Fruit fly (Drosophila melanogaster): ENCODE measurements around the gene CG9547.
A peak's percentile ranks its signal among the peaks of the same experiment; 100 is the strongest.

The CG9547 gene

DNA sequence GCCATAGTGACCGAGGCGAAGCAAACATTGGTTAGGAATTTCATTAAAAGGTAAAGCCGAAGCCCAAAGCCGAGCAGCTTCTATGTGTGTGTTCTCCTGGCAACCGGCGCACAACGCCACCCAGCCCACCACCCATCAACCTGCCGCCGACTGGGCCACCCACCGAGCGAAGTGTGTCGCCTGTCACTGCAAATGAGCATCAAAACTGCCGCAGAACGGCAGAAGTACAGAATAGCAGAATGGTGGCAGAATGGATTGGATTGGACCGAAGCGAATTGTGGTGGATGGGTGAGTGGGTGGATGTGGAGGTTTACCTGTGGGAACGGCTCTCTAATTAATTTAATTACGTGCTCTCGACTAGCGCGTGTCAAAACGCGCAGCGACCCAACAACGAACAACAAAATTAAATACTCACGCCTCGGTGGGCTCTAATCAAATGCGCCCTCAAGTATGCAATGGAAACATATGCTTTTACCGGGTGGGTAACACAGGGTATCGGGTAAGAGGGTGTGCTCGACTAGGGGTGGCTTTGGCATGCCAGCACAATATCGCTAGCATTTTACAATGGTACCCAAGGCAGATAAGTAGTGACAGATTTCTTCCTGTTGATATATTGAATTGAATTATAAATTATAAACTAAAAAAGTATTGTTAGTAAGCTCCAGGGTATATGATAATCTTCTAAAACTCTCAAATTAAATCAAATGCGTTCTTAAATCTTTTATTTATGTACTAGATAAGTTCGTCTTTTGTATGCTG is 45.5 kb upstream of the CG9547 start (continued):
- peak in 1 of 3 experiments; percentile 24 for TF ChIP-seq lola (GFP tag; optimal IDR thresholded peaks at IDR 0.05)
- peak; percentile 54 for TF ChIP-seq dmrt11E (tag; optimal IDR thresholded peaks at IDR 0.05)
- TF ChIP-seq nerfin-2 (GFP tag; IDR thresholded peaks at IDR 0.05; ENCODE audit: partially characterized antibody), result 0 out of 2 replicates have a peak, but pooled peaks have one; percentile 42
- TF ChIP-seq CG18262 (tag; optimal IDR thresholded peaks at IDR 0.05), result peak; percentile 36
- no peak for TF ChIP-seq Adf1 (GFP tag; IDR thresholded peaks at IDR 0.05)
- no peak for TF ChIP-seq sima (GFP tag; optimal IDR thresholded peaks at IDR 0.05)
- no peak for TF ChIP-seq Hmr (GFP tag; optimal IDR thresholded peaks at IDR 0.05)
- peak; percentile 48; the same call in 1 of the 3 replicates for TF ChIP-seq CG14860 (GFP tag; IDR thresholded peaks at IDR 0.05; ENCODE audit: partially characterized antibody)
- TF ChIP-seq CG8924 (tag; optimal IDR thresholded peaks at IDR 0.05), result peak; percentile 2
- no peak for TF ChIP-seq corto (GFP tag; optimal IDR thresholded peaks at IDR 0.05)
- TF ChIP-seq bowl (GFP tag; IDR thresholded peaks at IDR 0.05), result no peak
- no peak for TF ChIP-seq CG5180 (GFP tag; optimal IDR thresholded peaks at IDR 0.05)
- TF ChIP-seq croc (GFP tag; conservative IDR thresholded peaks at IDR 0.05), result no peak
- TF ChIP-seq Asciz (GFP tag; optimal IDR thresholded peaks at IDR 0.05), result no peak
- TF ChIP-seq esg (GFP tag; conservative IDR thresholded peaks at IDR 0.05), result peak; percentile 17; the same call in 1 of the 2 replicates
- peak; percentile 43 for TF ChIP-seq Chrac-16 (GFP tag; optimal IDR thresholded peaks at IDR 0.05)
- TF ChIP-seq zfh1 (GFP tag; IDR thresholded peaks at IDR 0.05), result no peak
- no peak for TF ChIP-seq CG42726 (GFP tag; IDR thresholded peaks at IDR 0.05; ENCODE audit: partially characterized antibody)
- TF ChIP-seq CG8765 (GFP tag; IDR thresholded peaks at IDR 0.05), result no peak
- TF ChIP-seq tna (GFP tag; IDR thresholded peaks at IDR 0.05; ENCODE audit: partially characterized antibody), result no peak
- TF ChIP-seq D19B (GFP tag; optimal IDR thresholded peaks at IDR 0.05), result peak; percentile 76
- no peak for TF ChIP-seq ATbp (GFP tag; optimal IDR thresholded peaks at IDR 0.05)
- no peak for TF ChIP-seq ab (GFP tag; optimal IDR thresholded peaks at IDR 0.05)
- no peak for TF ChIP-seq CG12104 (GFP tag; optimal IDR thresholded peaks at IDR 0.05)
- TF ChIP-seq CG9609 (GFP tag; optimal IDR thresholded peaks at IDR 0.05), result no peak
- peak; percentile 30 for TF ChIP-seq Nf-YC (tag; optimal IDR thresholded peaks at IDR 0.05)
- peak; percentile 89 for TF ChIP-seq Hey (tag; optimal IDR thresholded peaks at IDR 0.05)
- peak; percentile 52; the same call in 2 of the 3 replicates for TF ChIP-seq row (GFP tag; IDR thresholded peaks at IDR 0.05)
- TF ChIP-seq CG6854 (GFP tag; optimal IDR thresholded peaks at IDR 0.05), result no peak
- peak; percentile 45; the same call in 2 of the 3 replicates for TF ChIP-seq HLH4C (GFP tag; IDR thresholded peaks at IDR 0.05; ENCODE audit: partially characterized antibody)
- no peak for TF ChIP-seq Gug (GFP tag; IDR thresholded peaks at IDR 0.05)
- TF ChIP-seq sim (GFP tag; IDR thresholded peaks at IDR 0.05), result no peak
- TF ChIP-seq CG18764 (GFP tag; optimal IDR thresholded peaks at IDR 0.05), result no peak
- TF ChIP-seq CG2889 (GFP tag; IDR thresholded peaks at IDR 0.05), result no peak
- TF ChIP-seq CG30403 (GFP tag; optimal IDR thresholded peaks at IDR 0.05), result peak; percentile 53
- no peak for TF ChIP-seq CG31224 (GFP tag; IDR thresholded peaks at IDR 0.05)
- TF ChIP-seq phol (tag; optimal IDR thresholded peaks at IDR 0.05), result peak; percentile 34
- no peak for TF ChIP-seq CG9215 (GFP tag; IDR thresholded peaks at IDR 0.05)
- TF ChIP-seq Hand (GFP tag; optimal IDR thresholded peaks at IDR 0.05), result no peak
- TF ChIP-seq h (optimal IDR thresholded peaks at IDR 0.05), result no peak
- peak; percentile 15 for TF ChIP-seq CG2712 (tag; optimal IDR thresholded peaks at IDR 0.05)
- TF ChIP-seq Xrp1 (GFP tag; IDR thresholded peaks at IDR 0.05), result no peak
- TF ChIP-seq CG7556 (GFP tag; optimal IDR thresholded peaks at IDR 0.05), result peak; percentile 39
- peak; percentile 2 for TF ChIP-seq ewg (GFP tag; optimal IDR thresholded peaks at IDR 0.05)
- TF ChIP-seq CG7928 (GFP tag; optimal IDR thresholded peaks at IDR 0.05), result no peak
- TF ChIP-seq en (GFP tag; optimal IDR thresholded peaks at IDR 0.05), result no peak
- TF ChIP-seq CG1529 (GFP tag; optimal IDR thresholded peaks at IDR 0.05), result peak; percentile 23
- peak; percentile 29; the same call in 1 of the 3 replicates for TF ChIP-seq CG17361 (GFP tag; IDR thresholded peaks at IDR 0.05)

Data from whole organism, embryonic.